Worm (Caenorhabditis elegans) whole organism, L4 larva: Measurements from ENCODE around the gene oef-1.
A peak's percentile ranks its signal among the peaks of the same experiment; 100 is the strongest.

Experiments
- F37D6.2 ChIP-seq: sonication (generic microtip); optimal IDR thresholded peaks from 2 replicates; lab custom pipeline; 2016; ENCODE audit warnings: mild to moderate bottlenecking, missing genetic modification characterization, missing compliant biosample characterization
- T20F7.1 ChIP-seq: fragments of 200-800 bp; sonication (Bioruptor generic); optimal IDR thresholded peaks from 2 replicates; lab custom pipeline; 2018; ENCODE audit warnings: mild to moderate bottlenecking, missing genetic modification characterization, missing compliant biosample characterization
- Y105C5A.15 ChIP-seq: fragments of 200-800 bp; sonication (Bioruptor generic); IDR thresholded peaks from 2 replicates; pipeline ENCODE4 v1.3.6; 2022; ENCODE audit warnings: missing genetic modification characterization, missing compliant biosample characterization
- Y48G9A.11 ChIP-seq: fragments of 200-800 bp; sonication (Bioruptor generic); IDR thresholded peaks from 2 replicates; pipeline ENCODE4 v1.3.6; 2022; ENCODE audit warnings: missing genetic modification reagents, missing genetic modification characterization, missing compliant biosample characterization
- Y5F2A.4 ChIP-seq: fragments of 200-800 bp; sonication (Bioruptor generic); optimal IDR thresholded peaks from 2 replicates; lab custom pipeline; 2018; ENCODE audit warnings: mild to moderate bottlenecking, missing genetic modification characterization, missing compliant biosample characterization
- Y75B8A.6 ChIP-seq: fragments of 200-800 bp; sonication (Bioruptor generic); IDR thresholded peaks from 2 replicates; pipeline ENCODE4 v1.3.6; 2022; ENCODE audit warnings: missing genetic modification reagents, missing genetic modification characterization, missing compliant biosample characterization
- ZK546.5 ChIP-seq, 2 experiments: sonication (generic microtip); optimal IDR thresholded peaks; 2 replicates each; lab custom pipeline; 2017; ENCODE audit warnings: missing biosample characterization in 2 of 2, missing genetic modification characterization in 2 of 2
- aha-1 ChIP-seq: fragments of 150-350 bp; peaks from one replicate; lab custom pipeline; 2014; ENCODE audit warnings: missing biosample characterization, missing genetic modification characterization
- aly-2 ChIP-seq: sonication (generic microtip); optimal IDR thresholded peaks from 2 replicates; lab custom pipeline; 2018; ENCODE audit warnings: missing biosample characterization, missing genetic modification characterization
- ces-1 ChIP-seq: fragments of 150-350 bp; sonication (generic microtip); optimal IDR thresholded peaks from 4 replicates; lab custom pipeline; 2014; ENCODE audit warnings: missing biosample characterization, missing genetic modification reagents, missing genetic modification characterization
- daf-16 ChIP-seq, 3 experiments: sonication (generic microtip); optimal IDR thresholded peaks; 2 replicates each; lab custom pipeline; 2016 to 2017; ENCODE audit warnings: missing genetic modification characterization in 3 of 3, missing genetic modification reagents in 3 of 3, mild to moderate bottlenecking in 2 of 3, missing compliant biosample characterization in 2 of 3, missing biosample characterization in 1 of 3, moderate library complexity in 1 of 3
- daf-19 ChIP-seq: fragments of 200-800 bp; sonication (Bioruptor generic); conservative IDR thresholded peaks from 2 replicates; pipeline ENCODE4 v1.3.6; 2022; ENCODE audit warnings: missing genetic modification characterization, missing compliant biosample characterization
- dmd-6 ChIP-seq: fragments of 200-800 bp; sonication (Bioruptor generic); IDR thresholded peaks from 2 replicates; pipeline ENCODE4 v1.3.6; 2022; ENCODE audit warnings: missing genetic modification reagents, missing genetic modification characterization, missing compliant biosample characterization
- dmd-8 ChIP-seq: fragments of 200-800 bp; sonication (Bioruptor generic); IDR thresholded peaks from 2 replicates; pipeline ENCODE4 v1.3.6; 2022; ENCODE audit warnings: missing genetic modification characterization, missing compliant biosample characterization
- dpl-1 ChIP-seq: fragments of 150-350 bp; optimal IDR thresholded peaks from 2 replicates; lab custom pipeline; 2014; ENCODE audit warnings: missing biosample characterization, missing genetic modification reagents, missing genetic modification characterization
- duxl-1 ChIP-seq: sonication (generic microtip); optimal IDR thresholded peaks from 2 replicates; lab custom pipeline; 2016; ENCODE audit warnings: mild to moderate bottlenecking, missing genetic modification characterization, moderate library complexity, missing compliant biosample characterization; ENCODE audit not compliant: poor library complexity
- dve-1 ChIP-seq: sonication (generic microtip); optimal IDR thresholded peaks from 2 replicates; lab custom pipeline; 2017; ENCODE audit warnings: antibody characterized with exemption, mild to moderate bottlenecking, missing genetic modification characterization, missing compliant biosample characterization; ENCODE audit not compliant: insufficient read depth
- egl-27 ChIP-seq: sonication (generic microtip); optimal IDR thresholded peaks from 3 replicates; lab custom pipeline; 2017; ENCODE audit warnings: missing biosample characterization, missing genetic modification reagents, missing genetic modification characterization
- hif-1 ChIP-seq, 2 experiments: sonication (generic microtip); optimal IDR thresholded peaks; 2 replicates each; lab custom pipeline; 2016 to 2017; ENCODE audit warnings: missing compliant biosample characterization in 2 of 2, missing genetic modification characterization in 2 of 2, missing genetic modification reagents in 2 of 2, missing genotype in 2 of 2, mild to moderate bottlenecking in 1 of 2
- hlh-11 ChIP-seq: fragments of 200-800 bp; sonication (Bioruptor generic); optimal IDR thresholded peaks from 2 replicates; lab custom pipeline; 2018; ENCODE audit warnings: mild to moderate bottlenecking, missing genetic modification characterization, missing compliant biosample characterization
- hmg-1.1 ChIP-seq: fragments of 200-800 bp; sonication (Bioruptor generic); IDR thresholded peaks from 2 replicates; pipeline ENCODE4 v1.3.6; 2022; ENCODE audit warnings: missing genetic modification reagents, missing genetic modification characterization, missing compliant biosample characterization
- lim-7 ChIP-seq: fragments of 200-800 bp; sonication (Bioruptor generic); IDR thresholded peaks from 2 replicates; pipeline ENCODE4 v1.3.6; 2022; ENCODE audit warnings: missing genetic modification characterization, missing compliant biosample characterization
- lin-1 ChIP-seq: fragments of 200-800 bp; sonication (Bioruptor generic); IDR thresholded peaks from 2 replicates; pipeline ENCODE4 v1.3.6; 2022; ENCODE audit warnings: missing genetic modification reagents, missing genetic modification characterization, missing compliant biosample characterization
- lin-15B ChIP-seq: fragments of 150-350 bp; sonication (generic microtip); optimal IDR thresholded peaks from 3 replicates; lab custom pipeline; 2014; ENCODE audit warnings: missing biosample characterization, missing genetic modification characterization
- lin-39 ChIP-seq: fragments of 150-350 bp; optimal IDR thresholded peaks from 2 replicates; lab custom pipeline; 2014; ENCODE audit warnings: missing biosample characterization, missing genetic modification reagents, missing genetic modification characterization
- lir-3 ChIP-seq: sonication (generic microtip); optimal IDR thresholded peaks from 2 replicates; lab custom pipeline; 2016; ENCODE audit warnings: mild to moderate bottlenecking, missing genetic modification characterization, missing compliant biosample characterization
- mxl-3 ChIP-seq: fragments of 200-800 bp; sonication (Bioruptor generic); optimal IDR thresholded peaks from 2 replicates; lab custom pipeline; 2018; ENCODE audit warnings: mild to moderate bottlenecking, missing genetic modification characterization, missing compliant biosample characterization
- nhr-102 ChIP-seq: sonication (generic microtip); optimal IDR thresholded peaks from 2 replicates; lab custom pipeline; 2016; ENCODE audit warnings: mild to moderate bottlenecking, missing genetic modification characterization, moderate library complexity, missing compliant biosample characterization
- nhr-111 ChIP-seq: fragments of 200-800 bp; sonication (Bioruptor generic); optimal IDR thresholded peaks from 2 replicates; lab custom pipeline; 2018; ENCODE audit warnings: mild to moderate bottlenecking, missing genetic modification characterization, missing compliant biosample characterization
- nhr-28 ChIP-seq: fragments of 150-350 bp; optimal IDR thresholded peaks from 2 replicates; lab custom pipeline; 2014; ENCODE audit warnings: missing biosample characterization, missing genetic modification characterization
- nhr-42 ChIP-seq: fragments of 200-800 bp; sonication (Bioruptor generic); IDR thresholded peaks from 2 replicates; pipeline ENCODE4 v1.3.6; 2022; ENCODE audit warnings: missing genetic modification characterization, missing compliant biosample characterization
- php-3 ChIP-seq: fragments of 200-800 bp; sonication (Bioruptor generic); IDR thresholded peaks from 2 replicates; pipeline ENCODE4 v1.3.6; 2022; ENCODE audit warnings: missing genetic modification reagents, missing genetic modification characterization, missing compliant biosample characterization
- pqm-1 ChIP-seq: sonication (generic microtip); optimal IDR thresholded peaks from 2 replicates; lab custom pipeline; 2017; ENCODE audit warnings: missing biosample characterization, missing genetic modification characterization
- sdz-12 ChIP-seq: fragments of 200-800 bp; sonication (Bioruptor generic); optimal IDR thresholded peaks from 2 replicates; lab custom pipeline; 2018; ENCODE audit warnings: mild to moderate bottlenecking, missing genetic modification characterization, missing compliant biosample characterization
- set-16 ChIP-seq: fragments of 200-800 bp; sonication (Bioruptor generic); IDR thresholded peaks from 2 replicates; pipeline ENCODE4 v1.3.6; 2022; ENCODE audit warnings: missing genetic modification reagents, missing genetic modification characterization, missing compliant biosample characterization
- snpc-1.2 ChIP-seq: fragments of 200-800 bp; sonication (Bioruptor generic); IDR thresholded peaks from 2 replicates; pipeline ENCODE4 v1.3.6; 2022; ENCODE audit warnings: missing genetic modification reagents, missing genetic modification characterization, missing compliant biosample characterization
- snpc-4 ChIP-seq: fragments of 150-350 bp; optimal IDR thresholded peaks from 2 replicates; lab custom pipeline; 2014; ENCODE audit warnings: missing biosample characterization, missing genetic modification characterization
- unc-130 ChIP-seq: sonication (generic microtip); optimal IDR thresholded peaks from 2 replicates; lab custom pipeline; 2016; ENCODE audit warnings: missing genetic modification reagents, missing genetic modification characterization, missing compliant biosample characterization
- unc-39 ChIP-seq: sonication (generic microtip); optimal IDR thresholded peaks from 2 replicates; lab custom pipeline; 2017; ENCODE audit warnings: missing biosample characterization, missing genetic modification characterization
- unc-62 ChIP-seq, 3 experiments: fragments of 150-350 bp in 1 of 3; sonication (generic microtip); optimal IDR thresholded peaks in 2 of 3; peaks in 1 of 3; 1 replicate in 1 of 3; 2 replicates in 2 of 3; lab custom pipeline; 2014 to 2017; ENCODE audit warnings: missing biosample characterization in 3 of 3, missing genetic modification characterization in 3 of 3, missing genetic modification reagents in 3 of 3, missing genotype in 1 of 3
- vab-7 ChIP-seq: fragments of 200-800 bp; sonication (Bioruptor generic); IDR thresholded peaks from 2 replicates; pipeline ENCODE4 v1.3.6; 2022; ENCODE audit warnings: missing genetic modification reagents, missing genetic modification characterization, missing compliant biosample characterization
- zfp-3 ChIP-seq: fragments of 200-800 bp; sonication (Bioruptor generic); conservative IDR thresholded peaks from 2 replicates; pipeline ENCODE4 v1.3.6; 2022; ENCODE audit warnings: missing genetic modification reagents, missing genetic modification characterization, missing compliant biosample characterization

oef-1 gene

DNA sequence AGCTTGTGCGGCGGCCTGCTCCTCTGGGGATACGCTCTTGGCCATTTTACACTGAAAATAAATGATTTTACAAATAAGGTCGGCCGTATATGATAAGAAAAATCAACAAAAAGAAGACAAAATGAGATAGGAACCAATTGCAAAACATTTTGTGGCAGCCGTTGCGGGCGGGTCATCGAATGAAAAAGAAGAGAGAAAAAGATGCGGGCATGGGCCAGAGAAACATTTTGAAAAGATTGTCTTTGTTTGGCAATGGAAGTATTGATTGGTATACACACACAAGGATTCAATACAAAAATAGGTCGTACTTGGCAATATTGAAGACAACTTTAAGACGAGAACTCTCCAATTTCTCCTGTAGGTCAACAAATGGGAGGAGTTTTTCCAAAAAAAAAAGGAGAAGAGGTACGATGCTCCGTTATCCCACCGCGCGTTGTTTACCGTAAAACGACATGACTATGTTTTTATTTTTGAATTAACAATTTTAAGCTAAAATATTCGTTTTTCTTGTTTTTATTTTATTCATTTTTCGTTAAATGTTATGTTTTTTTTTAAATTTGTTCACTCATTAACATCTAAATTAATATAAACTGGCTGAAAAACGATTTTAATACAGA, 35.5 kb upstream of the oef-1 start, which contains the start of the genes plc-4 and R05G6.4 (continued):
- TF ChIP-seq duxl-1 (tag; lab: Kevin White, UChicago) (no peak), dve-1 (tag; lab: Kevin White, UChicago) (peak; percentile 41)

- TF ChIP-seq lin-15B (tag; lab: Kevin White, UChicago) (no peak), unc-130 (GFP tag; lab: Kevin White, UChicago) (no peak), snpc-4 (tag; lab: Kevin White, UChicago) (no peak), unc-62 (GFP tag; optimal IDR thresholded peaks at IDR 0.05 in 1 of 2; lab: Kevin White, UChicago) (peak in 1 of 2 experiments; percentile 7), unc-62 (tag; optimal IDR thresholded peaks at IDR 0.05; lab: Kevin White, UChicago) (no peak), egl-27 (tag; lab: Kevin White, UChicago) (no peak), lim-7 (GFP tag; lab: Robert Waterston, UW) (no peak), nhr-111 (GFP tag; lab: Kevin White, UChicago) (no peak), nhr-42 (GFP tag; lab: Robert Waterston, UW) (no peak), F37D6.2 (tag; lab: Kevin White, UChicago) (no peak), sdz-12 (GFP tag; lab: Kevin White, UChicago) (no peak), Y105C5A.15 (GFP tag; lab: Robert Waterston, UW) (no peak), aha-1 (peak; percentile 66), Y48G9A.11 (no peak), lir-3 (tag; lab: Kevin White, UChicago) (no peak), php-3 (GFP tag; lab: Robert Waterston, UW) (no peak), unc-39 (no peak)
These were observed 32.0 kb upstream of the oef-1 start, which contains the start of the genes R05G6.9 and R05G6.3 for ce11 chrIV:7516167-7516566. Gene R05G6.9 (minus strand): TSS chrIV:7516267. Gene R05G6.3 (plus strand): TSS chrIV:7516552.

- peak; percentile 10 for TF ChIP-seq nhr-28 (tag; lab: Kevin White, UChicago)
- peak; percentile 44 for TF ChIP-seq pqm-1 (tag; lab: Kevin White, UChicago)
- TF ChIP-seq ces-1 (GFP tag; lab: Kevin White, UChicago): no peak
- no peak for TF ChIP-seq daf-16 (GFP tag; optimal IDR thresholded peaks at IDR 0.05; lab: Kevin White, UChicago)
- TF ChIP-seq daf-16 (tag; optimal IDR thresholded peaks at IDR 0.05; lab: Kevin White, UChicago): peak; percentile 93
- TF ChIP-seq php-3 (GFP tag; lab: Robert Waterston, UW): no peak
- TF ChIP-seq dve-1 (tag; lab: Kevin White, UChicago): peak; percentile 71
- TF ChIP-seq mxl-3 (GFP tag; lab: Kevin White, UChicago): no peak
These were observed 28.0 kb upstream of the oef-1 start for ce11 chrIV:7520258-7520657.

DNA sequence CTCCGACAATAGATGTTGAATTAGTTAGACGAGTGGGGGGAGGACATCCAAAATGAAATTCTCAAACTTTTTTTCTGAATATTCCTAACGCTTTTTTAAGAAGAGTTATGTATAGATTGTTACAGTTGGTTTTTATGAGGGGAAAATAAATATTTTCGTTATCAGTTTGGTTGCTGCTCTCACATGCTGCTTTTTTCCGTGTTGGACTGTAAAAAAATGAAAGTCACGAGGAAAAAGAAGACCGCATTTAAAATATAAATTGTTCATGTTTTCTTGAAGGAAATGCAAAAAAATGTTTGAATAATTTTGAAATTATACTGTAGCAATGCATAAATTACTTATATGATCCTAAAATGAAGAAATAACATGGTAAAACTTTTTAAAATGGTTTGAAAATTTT, 27.4 kb upstream of the oef-1 start:
- TF ChIP-seq dve-1 (tag; lab: Kevin White, UChicago) (peak; percentile 20), T20F7.1 (GFP tag; lab: Kevin White, UChicago) (no peak), nhr-28 (tag; lab: Kevin White, UChicago) (peak; percentile 22), Y75B8A.6 (GFP tag; lab: Robert Waterston, UW) (no peak), hmg-1.1 (no peak), unc-62 (GFP tag; optimal IDR thresholded peaks at IDR 0.05 in 1 of 2; lab: Kevin White, UChicago) (peak in 1 of 2 experiments; percentile 25), unc-62 (tag; optimal IDR thresholded peaks at IDR 0.05; lab: Kevin White, UChicago) (no peak), ZK546.5 (tag; optimal IDR thresholded peaks at IDR 0.05; lab: Kevin White, UChicago) (no peak), Y5F2A.4 (GFP tag; lab: Kevin White, UChicago) (no peak), daf-19 (GFP tag; lab: Robert Waterston, UW) (no peak), lin-1 (GFP tag; lab: Robert Waterston, UW) (no peak), dpl-1 (GFP tag; lab: Kevin White, UChicago) (no peak), snpc-1.2 (GFP tag; lab: Robert Waterston, UW) (no peak), dmd-8 (GFP tag; lab: Robert Waterston, UW) (no peak), ces-1 (GFP tag; lab: Kevin White, UChicago) (no peak), dmd-6 (peak; percentile 36; the same call in 1 of the 2 replicates), nhr-102 (tag; lab: Kevin White, UChicago) (no peak), zfp-3 (GFP tag; lab: Robert Waterston, UW) (no peak), aha-1 (peak; percentile 17), Y48G9A.11 (no peak), vab-7 (GFP tag; lab: Robert Waterston, UW) (no peak), hif-1 (tag; optimal IDR thresholded peaks at IDR 0.05; lab: Kevin White, UChicago) (no peak), lin-39 (no peak), aly-2 (tag; lab: Kevin White, UChicago) (no peak), hlh-11 (tag; lab: Kevin White, UChicago) (peak; percentile 49), Y105C5A.15 (GFP tag; lab: Robert Waterston, UW) (no peak), set-16 (no peak), php-3 (GFP tag; lab: Robert Waterston, UW) (peak; percentile 39; the same call in 1 of the 2 replicates)
